Worm (Caenorhabditis elegans): ENCODE results near the gene acbp-3.

The acbp-3 gene

ce11 chrX:10914421-10915277 lies 11.6 kb downstream of the acbp-3 start:
- TF ChIP-seq ztf-22 (GFP tag; optimal IDR thresholded peaks at IDR 0.05) (no peak), nhr-80 (tag; optimal IDR thresholded peaks at IDR 0.05) (peak; percentile 58)

ce11 chrX:10916194-10916593 lies 13.1 kb downstream of the acbp-3 start:
- TF ChIP-seq nhr-80 (tag; optimal IDR thresholded peaks at IDR 0.05) (peak; percentile 37), ztf-26 (tag; optimal IDR thresholded peaks at IDR 0.05) (no peak), ccch-3 (GFP tag; optimal IDR thresholded peaks at IDR 0.05) (no peak), C06A6.2 (GFP tag; conservative IDR thresholded peaks at IDR 0.05) (no peak), aptf-2 (GFP tag; conservative IDR thresholded peaks at IDR 0.05) (0 out of 2 replicates have a peak, but pooled peaks have one; percentile 25), mcd-1 (GFP tag; IDR thresholded peaks at IDR 0.05) (no peak)

- TF ChIP-seq chd-7 (tag; optimal IDR thresholded peaks at IDR 0.05) (no peak), ztf-6 (GFP tag; IDR thresholded peaks at IDR 0.05) (no peak), F22D6.2 (tag; optimal IDR thresholded peaks at IDR 0.05) (no peak), nfyb-1 (GFP tag; IDR thresholded peaks at IDR 0.05) (no peak), hrde-1 (tag; optimal IDR thresholded peaks at IDR 0.05; ENCODE audit: borderline replicate concordance) (no peak), Y67H2A.10 (GFP tag; conservative IDR thresholded peaks at IDR 0.05) (no peak)
Measured at ce11 chrX:10919613-10920012, 16.5 kb downstream of the acbp-3 start, which contains the start of gene nstp-9. nstp-9 (minus strand) TSS chrX:10919713.

DNA sequence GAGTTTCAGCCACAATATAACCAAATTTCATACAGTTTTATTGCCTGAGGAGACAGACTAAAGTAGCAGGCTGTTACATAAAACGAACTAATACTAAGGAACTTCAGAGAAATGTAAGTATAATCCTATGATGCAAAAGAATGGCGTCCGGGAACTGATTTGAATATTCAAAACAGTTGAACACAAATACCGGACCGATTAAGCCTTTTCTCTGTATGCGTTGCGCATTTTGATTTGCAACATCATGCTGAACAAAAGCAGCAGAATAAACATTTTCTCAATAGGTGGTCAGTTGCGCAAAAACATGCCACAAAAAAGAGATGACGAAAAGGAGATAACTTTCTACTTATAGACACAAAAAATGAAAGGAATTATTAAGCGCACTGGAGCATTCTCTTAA lies 21.0 kb downstream of the acbp-3 start:
- no peak for TF ChIP-seq ceh-40 (GFP tag; IDR thresholded peaks at IDR 0.05)
- TF ChIP-seq pbrm-1 (GFP tag; IDR thresholded peaks at IDR 0.05) = no peak
- TF ChIP-seq hlh-12 (tag; optimal IDR thresholded peaks at IDR 0.05) = no peak
- TF ChIP-seq die-1 (tag; optimal IDR thresholded peaks at IDR 0.05) = no peak
- no peak for TF ChIP-seq pha-4 (tag; optimal IDR thresholded peaks at IDR 0.05)
- TF ChIP-seq ztf-6 (GFP tag; IDR thresholded peaks at IDR 0.05) = no peak
- TF ChIP-seq nhr-27 (tag; optimal IDR thresholded peaks at IDR 0.05) = no peak
- TF ChIP-seq F22D6.2 (tag; optimal IDR thresholded peaks at IDR 0.05) = no peak
- TF ChIP-seq C06A6.2 (GFP tag; conservative IDR thresholded peaks at IDR 0.05) = no peak
- no peak for TF ChIP-seq snpc-1.1 (tag; optimal IDR thresholded peaks at IDR 0.05; ENCODE audit: insufficient read depth)
- no peak for TF ChIP-seq mxl-1 (tag; optimal IDR thresholded peaks at IDR 0.05)
- no peak for TF ChIP-seq ZK185.1 (tag; optimal IDR thresholded peaks at IDR 0.05; ENCODE audit: poor library complexity, severe bottlenecking)
- no peak for TF ChIP-seq hmg-20 (GFP tag; IDR thresholded peaks at IDR 0.05)

- TF ChIP-seq madf-3 (GFP tag; IDR thresholded peaks at IDR 0.05) = no peak
- TF ChIP-seq ztf-3 (GFP tag; optimal IDR thresholded peaks at IDR 0.05) = no peak
- TF ChIP-seq mcd-1 (GFP tag; IDR thresholded peaks at IDR 0.05) = no peak
- no peak for TF ChIP-seq die-1 (tag; optimal IDR thresholded peaks at IDR 0.05)
- TF ChIP-seq zfh-2 (GFP tag; conservative IDR thresholded peaks at IDR 0.05) = no peak
- no peak for TF ChIP-seq ets-4 (GFP tag; optimal IDR thresholded peaks at IDR 0.05)
- TF ChIP-seq efl-1 (GFP tag; optimal IDR thresholded peaks at IDR 0.05) = no peak
Measured at ce11 chrX:10927136-10927535, 24.1 kb downstream of the acbp-3 start.

DNA sequence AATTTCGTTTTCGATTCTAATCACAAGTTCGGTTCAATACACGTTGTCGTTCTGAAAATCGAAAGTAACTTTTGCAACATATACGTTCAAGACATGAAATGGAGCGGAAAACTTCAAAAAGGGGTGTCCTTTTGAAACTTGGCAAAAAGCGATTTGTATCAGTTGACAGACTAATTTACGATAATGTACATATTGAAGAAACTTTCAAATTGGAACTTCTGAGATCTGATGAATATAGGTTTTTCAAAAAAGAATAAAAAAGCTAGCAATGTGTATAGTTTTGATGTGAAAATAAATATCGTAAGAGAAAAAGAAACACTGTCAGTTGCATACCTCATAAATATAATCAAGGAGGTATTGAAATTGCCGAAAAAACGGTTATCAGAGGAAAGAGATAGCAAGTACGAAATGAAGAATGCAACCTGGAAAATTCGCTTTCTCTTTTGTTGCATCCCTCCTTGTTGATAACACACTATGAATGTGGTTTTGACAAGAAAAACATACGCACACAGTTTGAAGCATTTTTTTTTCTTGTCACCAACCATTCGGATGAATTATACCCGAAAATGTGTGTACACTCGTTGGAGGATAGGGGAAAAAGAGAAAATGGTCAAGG lies 26.0 kb downstream of the acbp-3 start, which contains the start of gene dgn-1:
Gene dgn-1, minus strand, starts transcription at position 51 of the 616 bp plus-strand sequence.
- peak; percentile 56 for TF ChIP-seq nhr-80 (tag; optimal IDR thresholded peaks at IDR 0.05)
- TF ChIP-seq dpl-1 (GFP tag; optimal IDR thresholded peaks at IDR 0.05) = no peak
- TF ChIP-seq T07F8.4 (tag; optimal IDR thresholded peaks at IDR 0.05) = no peak
- no peak for TF ChIP-seq ccch-3 (GFP tag; optimal IDR thresholded peaks at IDR 0.05)
